Fruit fly (Drosophila melanogaster) whole organism, embryonic: ENCODE measurements around the gene Jhbp16.

Source experiments
- ATbp ChIP-seq: fragments of 200-800 bp; sonication (Bioruptor generic); optimal IDR thresholded peaks from 2 replicates; lab custom pipeline; 2017; ENCODE audit warnings: missing biosample characterization, mild to moderate bottlenecking, missing genetic modification characterization, missing genetic modification reagents
- CG10431 ChIP-seq: fragments of 200-800 bp; sonication (Bioruptor generic); optimal IDR thresholded peaks from 3 replicates; lab custom pipeline; 2018; ENCODE audit warnings: missing biosample characterization, mild to moderate bottlenecking, missing genetic modification characterization
- CG10543 ChIP-seq: fragments of 200-800 bp; sonication (Bioruptor generic); optimal IDR thresholded peaks from 3 replicates; lab custom pipeline; 2017; ENCODE audit warnings: missing biosample characterization, mild to moderate bottlenecking, missing genetic modification characterization, moderate library complexity
- CG11560 ChIP-seq: fragments of 200-800 bp; sonication (Bioruptor generic); IDR thresholded peaks from 3 replicates; pipeline ENCODE4 v1.3.6; 2022; ENCODE audit warnings: missing biosample characterization, missing genetic modification characterization
- CG12155 ChIP-seq: fragments of 200-800 bp; sonication (Bioruptor generic); optimal IDR thresholded peaks from 3 replicates; lab custom pipeline; 2016; ENCODE audit warnings: missing biosample characterization, missing genetic modification characterization
- CG12299 ChIP-seq: fragments of 200-800 bp; sonication (Bioruptor generic); optimal IDR thresholded peaks from 2 replicates; lab custom pipeline; 2018; ENCODE audit warnings: missing biosample characterization, mild to moderate bottlenecking, missing genetic modification characterization
- CG13624 ChIP-seq: fragments of 200-800 bp; sonication (Bioruptor generic); optimal IDR thresholded peaks from 2 replicates; lab custom pipeline; 2016; ENCODE audit warnings: missing biosample characterization, missing genetic modification characterization
- CG17361 ChIP-seq: fragments of 200-800 bp; sonication (Bioruptor generic); IDR thresholded peaks from 3 replicates; pipeline ENCODE4 v1.3.6; 2022; ENCODE audit warnings: missing biosample characterization, missing genetic modification characterization
- CG17829 ChIP-seq: fragments of 200-800 bp; optimal IDR thresholded peaks from 2 replicates; lab custom pipeline; 2019; ENCODE audit warnings: missing biosample characterization, mild to moderate bottlenecking, missing genetic modification characterization, moderate library complexity
- CG18619 ChIP-seq: fragments of 200-800 bp; sonication (Bioruptor generic); optimal IDR thresholded peaks from 3 replicates; lab custom pipeline; 2017; ENCODE audit warnings: missing biosample characterization, mild to moderate bottlenecking, missing genetic modification characterization
- CG3838 ChIP-seq: fragments of 200-800 bp; sonication (Bioruptor generic); optimal IDR thresholded peaks from 3 replicates; lab custom pipeline; 2016; ENCODE audit warnings: missing biosample characterization, missing genetic modification characterization
- CG42726 ChIP-seq: fragments of 200-800 bp; sonication (Bioruptor generic); IDR thresholded peaks from 2 replicates; pipeline ENCODE4 v1.3.6; 2022; ENCODE audit warnings: missing biosample characterization, missing genetic modification characterization; ENCODE audit not compliant: partially characterized antibody
- CG4360 ChIP-seq: fragments of 200-800 bp; sonication (Bioruptor generic); IDR thresholded peaks from 2 replicates; pipeline ENCODE4 v1.3.6; 2022; ENCODE audit warnings: missing biosample characterization, missing genetic modification characterization
- CG43689 ChIP-seq: fragments of 200-800 bp; sonication (Bioruptor generic); IDR thresholded peaks from 2 replicates; pipeline ENCODE4 v1.3.6; 2022; ENCODE audit warnings: missing biosample characterization, missing genetic modification characterization
- CG6765 ChIP-seq: fragments of 200-800 bp; sonication (Bioruptor generic); optimal IDR thresholded peaks from 3 replicates; lab custom pipeline; 2017; ENCODE audit warnings: missing biosample characterization, mild to moderate bottlenecking, missing genetic modification characterization
- CG6854 ChIP-seq: fragments of 200-800 bp; sonication (Bioruptor generic); optimal IDR thresholded peaks from 3 replicates; lab custom pipeline; 2017; ENCODE audit warnings: missing biosample characterization, mild to moderate bottlenecking, missing genetic modification characterization
- CG9727 ChIP-seq: fragments of 200-800 bp; sonication (Bioruptor generic); optimal IDR thresholded peaks from 3 replicates; lab custom pipeline; 2017; ENCODE audit warnings: missing biosample characterization, mild to moderate bottlenecking, missing genetic modification characterization
- CG9876 ChIP-seq: fragments of 200-800 bp; sonication (Bioruptor generic); optimal IDR thresholded peaks from 2 replicates; lab custom pipeline; 2016; ENCODE audit warnings: missing biosample characterization, missing genetic modification characterization
- CTCF ChIP-seq: fragments of 200-800 bp; sonication (Bioruptor generic); optimal IDR thresholded peaks from 2 replicates; lab custom pipeline; 2017; ENCODE audit warnings: missing biosample characterization, mild to moderate bottlenecking, missing genetic modification characterization, moderate library complexity
- Fer3 ChIP-seq: fragments of 200-800 bp; sonication (Bioruptor generic); optimal IDR thresholded peaks from 2 replicates; lab custom pipeline; 2018; ENCODE audit warnings: missing biosample characterization, mild to moderate bottlenecking, missing genetic modification characterization, moderate library complexity
- H15 ChIP-seq: fragments of 200-800 bp; sonication (Bioruptor generic); IDR thresholded peaks from 3 replicates; pipeline ENCODE4 v1.3.6; 2022; ENCODE audit warnings: missing biosample characterization, missing genetic modification characterization
- HLH3B ChIP-seq: fragments of 200-800 bp; sonication (Bioruptor generic); IDR thresholded peaks from 2 replicates; pipeline ENCODE4 v1.3.6; 2022; ENCODE audit warnings: missing biosample characterization, missing genetic modification characterization
- HLH54F ChIP-seq: fragments of 200-800 bp; sonication (Bioruptor generic); optimal IDR thresholded peaks from 3 replicates; lab custom pipeline; 2016; ENCODE audit warnings: missing biosample characterization, missing genetic modification characterization
- Hsf ChIP-seq: fragments of 200-800 bp; sonication (Bioruptor generic); optimal IDR thresholded peaks from 3 replicates; lab custom pipeline; 2016; ENCODE audit warnings: missing biosample characterization, missing genetic modification characterization
- Kr ChIP-seq: fragments of 200-800 bp; sonication (Bioruptor generic); optimal IDR thresholded peaks from 2 replicates; lab custom pipeline; 2017; ENCODE audit warnings: missing biosample characterization, mild to moderate bottlenecking, missing genetic modification characterization
- Max ChIP-seq: fragments of 200-800 bp; sonication (Bioruptor generic); optimal IDR thresholded peaks from 2 replicates; lab custom pipeline; 2016; ENCODE audit warnings: missing biosample characterization, mild to moderate bottlenecking, missing genetic modification characterization
- NK7.1 ChIP-seq: fragments of 200-800 bp; sonication (Bioruptor generic); optimal IDR thresholded peaks from 3 replicates; lab custom pipeline; 2016; ENCODE audit warnings: missing biosample characterization, missing genetic modification characterization
- Oli ChIP-seq: fragments of 200-800 bp; sonication (Bioruptor generic); optimal IDR thresholded peaks from 2 replicates; lab custom pipeline; 2018; ENCODE audit warnings: missing biosample characterization, mild to moderate bottlenecking, missing genetic modification characterization, moderate library complexity
- TFAM ChIP-seq: fragments of 200-800 bp; sonication (Bioruptor generic); optimal IDR thresholded peaks from 2 replicates; lab custom pipeline; 2017; ENCODE audit warnings: missing biosample characterization, missing genetic modification characterization, inconsistent platforms
- Usf ChIP-seq: fragments of 200-800 bp; sonication (Bioruptor generic); optimal IDR thresholded peaks from 2 replicates; lab custom pipeline; 2017; ENCODE audit warnings: missing genotype, missing biosample characterization, missing genetic modification characterization
- ap ChIP-seq: fragments of 200-800 bp; sonication (Bioruptor generic); IDR thresholded peaks from 2 replicates; pipeline ENCODE4 v1.3.6; 2022; ENCODE audit warnings: missing biosample characterization, missing genetic modification characterization
- az2 ChIP-seq: fragments of 200-800 bp; sonication (Bioruptor generic); optimal IDR thresholded peaks from 3 replicates; lab custom pipeline; 2016; ENCODE audit warnings: missing biosample characterization, missing genetic modification characterization
- cato ChIP-seq: fragments of 200-800 bp; sonication (Bioruptor generic); optimal IDR thresholded peaks from 2 replicates; lab custom pipeline; 2016; ENCODE audit warnings: missing biosample characterization, missing genetic modification characterization, borderline replicate concordance
- cg ChIP-seq: fragments of 200-800 bp; sonication (Bioruptor generic); optimal IDR thresholded peaks from 3 replicates; lab custom pipeline; 2019; ENCODE audit warnings: missing biosample characterization, mild to moderate bottlenecking, missing genetic modification characterization, moderate library complexity
- croc ChIP-seq: fragments of 200-800 bp; sonication (Bioruptor generic); conservative IDR thresholded peaks from 3 replicates; pipeline ENCODE4 v1.3.6; 2022; ENCODE audit warnings: missing biosample characterization, missing genetic modification characterization
- emc ChIP-seq: fragments of 200-800 bp; sonication (Bioruptor generic); optimal IDR thresholded peaks from 2 replicates; lab custom pipeline; 2016; ENCODE audit warnings: missing biosample characterization, missing genetic modification characterization
- esg ChIP-seq: fragments of 200-800 bp; sonication (Bioruptor generic); conservative IDR thresholded peaks from 2 replicates; pipeline ENCODE4 v1.3.6; 2022; ENCODE audit warnings: missing biosample characterization, missing genetic modification characterization
- fd64A ChIP-seq: fragments of 200-800 bp; sonication (Bioruptor generic); optimal IDR thresholded peaks from 3 replicates; lab custom pipeline; 2018; ENCODE audit warnings: missing biosample characterization, mild to moderate bottlenecking, missing genetic modification characterization
- gce ChIP-seq: fragments of 200-800 bp; sonication (Bioruptor generic); IDR thresholded peaks from 3 replicates; pipeline ENCODE4 v1.3.6; 2022; ENCODE audit warnings: missing biosample characterization, missing genetic modification characterization
- grn ChIP-seq: fragments of 200-800 bp; sonication (Bioruptor generic); optimal IDR thresholded peaks from 3 replicates; lab custom pipeline; 2017; ENCODE audit warnings: missing biosample characterization, missing genetic modification characterization
- mld ChIP-seq: fragments of 200-800 bp; sonication (Bioruptor generic); IDR thresholded peaks from 3 replicates; pipeline ENCODE4 v1.3.6; 2022; ENCODE audit warnings: missing biosample characterization, missing genetic modification characterization; ENCODE audit not compliant: partially characterized antibody
- nom ChIP-seq: fragments of 200-800 bp; sonication (Bioruptor generic); optimal IDR thresholded peaks from 2 replicates; lab custom pipeline; 2017; ENCODE audit warnings: missing biosample characterization, missing genetic modification characterization, mild to moderate bottlenecking, moderate library complexity, missing genetic modification reagents
- pum ChIP-seq: fragments of 200-800 bp; sonication (Bioruptor generic); optimal IDR thresholded peaks from 2 replicates; lab custom pipeline; 2016; ENCODE audit warnings: missing biosample characterization, missing genetic modification characterization
- sens ChIP-seq: fragments of 200-800 bp; sonication (Bioruptor generic); peaks from one replicate; lab custom pipeline; 2016; ENCODE audit warnings: missing biosample characterization, missing genetic modification characterization
- seq ChIP-seq: fragments of 200-800 bp; sonication (Bioruptor generic); IDR thresholded peaks from 2 replicates; pipeline ENCODE4 v1.3.6; 2022; ENCODE audit warnings: missing biosample characterization, missing genetic modification characterization
- tin ChIP-seq: fragments of 200-800 bp; sonication (Bioruptor generic); optimal IDR thresholded peaks from 3 replicates; lab custom pipeline; 2016; ENCODE audit warnings: missing biosample characterization, missing genetic modification characterization
- tna ChIP-seq: fragments of 200-800 bp; sonication (Bioruptor generic); IDR thresholded peaks from 2 replicates; pipeline ENCODE4 v1.3.6; 2022; ENCODE audit warnings: missing biosample characterization, missing genetic modification characterization; ENCODE audit not compliant: partially characterized antibody
- ttk ChIP-seq: fragments of 200-800 bp; sonication (Bioruptor generic); IDR thresholded peaks from 2 replicates; pipeline ENCODE4 v2.1.2; 2022; ENCODE audit warnings: missing biosample characterization, missing genetic modification characterization
- tup ChIP-seq: fragments of 200-800 bp; sonication (Bioruptor generic); optimal IDR thresholded peaks from 2 replicates; lab custom pipeline; 2016; ENCODE audit warnings: missing biosample characterization, mild to moderate bottlenecking, missing genetic modification characterization, moderate library complexity
- unpg ChIP-seq: fragments of 200-800 bp; sonication (Bioruptor generic); optimal IDR thresholded peaks from 3 replicates; lab custom pipeline; 2018; ENCODE audit warnings: missing biosample characterization, mild to moderate bottlenecking, missing genetic modification characterization, moderate library complexity
- zen2 ChIP-seq: fragments of 200-800 bp; sonication (Bioruptor generic); IDR thresholded peaks from 3 replicates; pipeline ENCODE4 v1.3.6; 2022; ENCODE audit warnings: missing biosample characterization, missing genetic modification characterization; ENCODE audit not compliant: partially characterized antibody
- zfh2 ChIP-seq: fragments of 200-800 bp; sonication (Bioruptor generic); optimal IDR thresholded peaks from 2 replicates; lab custom pipeline; 2016; ENCODE audit warnings: missing biosample characterization, missing genetic modification characterization

Jhbp16 gene

dm6 chr3R:21703346-21703745, 39.2 kb downstream of the Jhbp16 start (continued):
- no peak for TF ChIP-seq Max (GFP tag; lab: Kevin White, UChicago)
- TF ChIP-seq CG42726 (GFP tag; lab: Robert Waterston, UW) = no peak
- TF ChIP-seq gce (GFP tag; lab: Robert Waterston, UW) = no peak
- TF ChIP-seq ap (GFP tag; lab: Robert Waterston, UW) = no peak
- 0 out of 2 replicates have a peak, but pooled peaks have one; percentile 22 for TF ChIP-seq esg
- no peak for TF ChIP-seq fd64A
- TF ChIP-seq sens (GFP tag; lab: Kevin White, UChicago) = peak; percentile 61
- no peak for TF ChIP-seq CG13624 (GFP tag; lab: Kevin White, UChicago)
- peak; percentile 40 for TF ChIP-seq az2 (GFP tag; lab: Kevin White, UChicago)
- no peak for TF ChIP-seq CG9727
- TF ChIP-seq CG6765 (GFP tag; lab: Kevin White, UChicago) = no peak
- no peak for TF ChIP-seq mld (GFP tag; lab: Robert Waterston, UW)
- TF ChIP-seq seq (GFP tag; lab: Robert Waterston, UW) = 0 out of 2 replicates have a peak, but pooled peaks have one; percentile 40
- no peak for TF ChIP-seq NK7.1 (GFP tag; lab: Kevin White, UChicago)
- TF ChIP-seq CG9876 = no peak
- TF ChIP-seq CG11560 = no peak
- no peak for TF ChIP-seq cato (GFP tag; lab: Kevin White, UChicago)
- no peak for TF ChIP-seq CG43689 (GFP tag; lab: Robert Waterston, UW)
- no peak for TF ChIP-seq CG12155
- no peak for TF ChIP-seq grn (GFP tag; lab: Kevin White, UChicago)
- TF ChIP-seq CG18619 (GFP tag; lab: Kevin White, UChicago) = no peak
- no peak for TF ChIP-seq tna (GFP tag; lab: Robert Waterston, UW)
- TF ChIP-seq Fer3 (tag; lab: Kevin White, UChicago) = no peak
- 0 out of 3 replicates have a peak, but pooled peaks have one; percentile 25 for TF ChIP-seq CG17361 (GFP tag; lab: Robert Waterston, UW)
- no peak for TF ChIP-seq CTCF (GFP tag; lab: Kevin White, UChicago)
- no peak for TF ChIP-seq CG3838 (GFP tag; lab: Kevin White, UChicago)
- no peak for TF ChIP-seq CG10431 (GFP tag; lab: Kevin White, UChicago)
- peak; percentile 49 for TF ChIP-seq unpg (GFP tag; lab: Kevin White, UChicago)
- TF ChIP-seq croc (GFP tag; lab: Robert Waterston, UW) = no peak
- no peak for TF ChIP-seq CG12299 (tag; lab: Kevin White, UChicago)
- TF ChIP-seq H15 (GFP tag; lab: Robert Waterston, UW) = no peak
- TF ChIP-seq cg (GFP tag; lab: Kevin White, UChicago) = no peak
- TF ChIP-seq Usf (GFP tag; lab: Kevin White, UChicago) = no peak
- no peak for TF ChIP-seq tup (GFP tag; lab: Kevin White, UChicago)
- TF ChIP-seq Hsf (GFP tag; lab: Kevin White, UChicago) = no peak
- TF ChIP-seq CG6854 (GFP tag; lab: Kevin White, UChicago) = no peak
- no peak for TF ChIP-seq emc (GFP tag; lab: Kevin White, UChicago)
- no peak for TF ChIP-seq CG4360 (GFP tag; lab: Robert Waterston, UW)
- no peak for TF ChIP-seq pum
- peak; percentile 52 for TF ChIP-seq Oli
- TF ChIP-seq CG17829 = no peak
- peak; percentile 5 for TF ChIP-seq tin (GFP tag; lab: Kevin White, UChicago)
- no peak for TF ChIP-seq ttk (GFP tag; lab: Robert Waterston, UW)
- TF ChIP-seq zen2 (GFP tag; lab: Robert Waterston, UW) = no peak
- TF ChIP-seq CG10543 (GFP tag; lab: Kevin White, UChicago) = no peak
- TF ChIP-seq ATbp (GFP tag; lab: Kevin White, UChicago) = peak; percentile 13
- TF ChIP-seq HLH3B (GFP tag; lab: Robert Waterston, UW) = peak; percentile 44; the same call in 1 of the 2 replicates
- TF ChIP-seq Kr (GFP tag; lab: Kevin White, UChicago) = no peak
- TF ChIP-seq HLH54F (GFP tag; lab: Kevin White, UChicago) = no peak
- no peak for TF ChIP-seq TFAM
- no peak for TF ChIP-seq zfh2
- no peak for TF ChIP-seq nom
